Fruit fly (Drosophila melanogaster): ENCODE measurements around the gene AkhR.

AkhR gene

dm6 chr2L:6667719-6668325 is 48.2 kb downstream of the AkhR start, which contains the start of gene Galt (continued):
- TF ChIP-seq CG6276 (GFP tag; optimal IDR thresholded peaks at IDR 0.05): no peak
- no peak for TF ChIP-seq dac (GFP tag; optimal IDR thresholded peaks at IDR 0.05)
- TF ChIP-seq Ets96B (tag; optimal IDR thresholded peaks at IDR 0.05): peak; percentile 42
- peak; percentile 34 for TF ChIP-seq acj6 (GFP tag; optimal IDR thresholded peaks at IDR 0.05)
- TF ChIP-seq salr (GFP tag; optimal IDR thresholded peaks at IDR 0.05): no peak
- TF ChIP-seq CG3919 (GFP tag; optimal IDR thresholded peaks at IDR 0.05): no peak
- TF ChIP-seq CG4318 (GFP tag; optimal IDR thresholded peaks at IDR 0.05): no peak
- TF ChIP-seq OdsH (GFP tag; optimal IDR thresholded peaks at IDR 0.05): no peak
- peak; percentile 42 for TF ChIP-seq Eip75B (GFP tag; optimal IDR thresholded peaks at IDR 0.05)
- TF ChIP-seq lz (GFP tag; optimal IDR thresholded peaks at IDR 0.05): peak; percentile 49
- no peak for TF ChIP-seq Lpt (GFP tag; optimal IDR thresholded peaks at IDR 0.05)
- peak; percentile 43 for TF ChIP-seq achi (GFP tag; optimal IDR thresholded peaks at IDR 0.05)
- peak; percentile 17 for TF ChIP-seq Hr39 (GFP tag; optimal IDR thresholded peaks at IDR 0.05)
- peak; percentile 23; the same call in 2 of the 3 replicates for TF ChIP-seq CG8119 (GFP tag; IDR thresholded peaks at IDR 0.05)
- TF ChIP-seq Sox14 (GFP tag; optimal IDR thresholded peaks at IDR 0.05): peak; percentile 31
- TF ChIP-seq CG31627 (GFP tag; optimal IDR thresholded peaks at IDR 0.05): peak; percentile 8
- no peak for TF ChIP-seq CG1621 (tag; optimal IDR thresholded peaks at IDR 0.05)
- no peak for TF ChIP-seq fd59A (GFP tag; optimal IDR thresholded peaks at IDR 0.05)
- peak; percentile 61; the same call in 2 of the 3 replicates for TF ChIP-seq CG6163 (GFP tag; IDR thresholded peaks at IDR 0.05)
- TF ChIP-seq CG11902 (GFP tag; optimal IDR thresholded peaks at IDR 0.05): no peak
- peak; percentile 98 for TF ChIP-seq fkh (GFP tag; optimal IDR thresholded peaks at IDR 0.05)
- no peak for TF ChIP-seq Eip93F (GFP tag; optimal IDR thresholded peaks at IDR 0.05)
- TF ChIP-seq ss (GFP tag; optimal IDR thresholded peaks at IDR 0.05): peak in 1 of 2 experiments; percentile 64
- no peak for TF ChIP-seq Gug (GFP tag; IDR thresholded peaks at IDR 0.05)
- TF ChIP-seq Ets21C (GFP tag; optimal IDR thresholded peaks at IDR 0.05): no peak
- no peak for TF ChIP-seq Hr4 (GFP tag; optimal IDR thresholded peaks at IDR 0.05)

- no peak for TF ChIP-seq Sox14 (GFP tag; optimal IDR thresholded peaks at IDR 0.05)
- TF ChIP-seq Eip78C (GFP tag): peak; percentile 54
- no peak for TF ChIP-seq CG4318 (GFP tag; optimal IDR thresholded peaks at IDR 0.05)
Observed at dm6 chr2L:6663562-6664051, 52.4 kb downstream of the AkhR start, which contains the start of the genes CG13771, CG34310 and cup. CG13771 (minus strand) TSS chr2L:6663612. CG34310 (plus strand) TSS chr2L:6663664. cup (plus strand) TSS chr2L:6663664.
